Worm (Caenorhabditis elegans) whole organism, L2 larva: ENCODE results near the gene srh-281.

Experiments used
- C34F6.9 ChIP-seq: fragments of 150-350 bp; optimal IDR thresholded peaks from 2 replicates; lab custom pipeline; 2014; ENCODE audit warnings: missing biosample characterization, missing genetic modification characterization
- F13H6.1 ChIP-seq: sonication (generic microtip); optimal IDR thresholded peaks from 2 replicates; lab custom pipeline; 2016; ENCODE audit warnings: missing genetic modification characterization, missing compliant biosample characterization
- R02D3.7 ChIP-seq: fragments of 150-350 bp; optimal IDR thresholded peaks from 2 replicates; lab custom pipeline; 2014; ENCODE audit warnings: missing biosample characterization, missing genetic modification characterization
- Y55F3AM.14 ChIP-seq: fragments of 200-800 bp; sonication (Bioruptor generic); optimal IDR thresholded peaks from 2 replicates; lab custom pipeline; 2018; ENCODE audit warnings: mild to moderate bottlenecking, missing genetic modification characterization, missing compliant biosample characterization
- ZK546.5 ChIP-seq: sonication (generic microtip); optimal IDR thresholded peaks from 2 replicates; lab custom pipeline; 2017; ENCODE audit warnings: missing biosample characterization, missing genetic modification characterization
- alr-1 ChIP-seq: fragments of 150-350 bp; optimal IDR thresholded peaks from 2 replicates; lab custom pipeline; 2014; ENCODE audit warnings: missing biosample characterization, missing genetic modification characterization
- aly-2 ChIP-seq: fragments of 150-350 bp; optimal IDR thresholded peaks from 2 replicates; lab custom pipeline; 2014; ENCODE audit warnings: missing biosample characterization, missing genetic modification characterization
- blmp-1 ChIP-seq: sonication (generic microtip); optimal IDR thresholded peaks from 2 replicates; lab custom pipeline; 2017; ENCODE audit warnings: missing genetic modification characterization, mild to moderate bottlenecking, missing compliant biosample characterization, antibody characterized with exemption, moderate library complexity; ENCODE audit not compliant: insufficient read depth
- ceh-16 ChIP-seq: fragments of 150-350 bp; optimal IDR thresholded peaks from 2 replicates; lab custom pipeline; 2014; ENCODE audit warnings: missing biosample characterization, missing genetic modification characterization
- ceh-82 ChIP-seq: fragments of 150-350 bp; optimal IDR thresholded peaks from 2 replicates; lab custom pipeline; 2014; ENCODE audit warnings: missing biosample characterization, missing genetic modification characterization
- crh-2 ChIP-seq: sonication (generic microtip); optimal IDR thresholded peaks from 2 replicates; lab custom pipeline; 2017; ENCODE audit warnings: missing biosample characterization, missing genetic modification characterization
- dmd-4 ChIP-seq: sonication (generic microtip); optimal IDR thresholded peaks from 2 replicates; lab custom pipeline; 2017; ENCODE audit warnings: missing biosample characterization, missing genetic modification characterization
- egl-27 ChIP-seq: sonication (generic microtip); optimal IDR thresholded peaks from 3 replicates; lab custom pipeline; 2017; ENCODE audit warnings: missing biosample characterization, missing genetic modification reagents, missing genetic modification characterization
- elt-1 ChIP-seq: fragments of 150-350 bp; optimal IDR thresholded peaks from 2 replicates; lab custom pipeline; 2014; ENCODE audit warnings: missing biosample characterization, missing genetic modification characterization
- elt-3 ChIP-seq: sonication (generic microtip); optimal IDR thresholded peaks from 2 replicates; lab custom pipeline; 2017; ENCODE audit warnings: missing biosample characterization, missing genetic modification characterization
- fos-1 ChIP-seq: fragments of 150-350 bp; optimal IDR thresholded peaks from 2 replicates; lab custom pipeline; 2014; ENCODE audit warnings: missing biosample characterization, missing genetic modification characterization
- gmeb-1 ChIP-seq: fragments of 150-350 bp; optimal IDR thresholded peaks from 2 replicates; lab custom pipeline; 2014; ENCODE audit warnings: missing biosample characterization, missing genetic modification characterization
- lin-11 ChIP-seq: fragments of 150-350 bp; sonication (generic microtip); optimal IDR thresholded peaks from 2 replicates; lab custom pipeline; 2014; ENCODE audit warnings: missing biosample characterization, missing genetic modification characterization, inconsistent platforms, mixed read lengths
- lin-39 ChIP-seq: fragments of 150-350 bp; optimal IDR thresholded peaks from 2 replicates; lab custom pipeline; 2014; ENCODE audit warnings: missing biosample characterization, missing genetic modification reagents, missing genetic modification characterization
- lsy-2 ChIP-seq, 2 experiments: fragments of 150-350 bp in 1 of 2; sonication (generic microtip) in 1 of 2; optimal IDR thresholded peaks; 2 replicates each; lab custom pipeline; 2014 to 2017; ENCODE audit warnings: missing biosample characterization in 2 of 2, missing genetic modification characterization in 2 of 2
- mab-5 ChIP-seq: fragments of 150-350 bp; optimal IDR thresholded peaks from 2 replicates; lab custom pipeline; 2014; ENCODE audit warnings: missing biosample characterization, missing genetic modification characterization
- mbf-1 ChIP-seq: sonication (generic microtip); optimal IDR thresholded peaks from 2 replicates; lab custom pipeline; 2017; ENCODE audit warnings: missing biosample characterization, missing genetic modification characterization
- mdl-1 ChIP-seq, 2 experiments: fragments of 150-350 bp in 1 of 2; sonication (generic microtip) in 1 of 2; optimal IDR thresholded peaks; 2 replicates each; lab custom pipeline; 2017; ENCODE audit warnings: missing biosample characterization in 2 of 2, missing genetic modification characterization in 2 of 2
- nhr-10 ChIP-seq: sonication (generic microtip); optimal IDR thresholded peaks from 2 replicates; lab custom pipeline; 2017; ENCODE audit warnings: missing biosample characterization, missing genetic modification characterization
- nhr-21 ChIP-seq: fragments of 150-350 bp; optimal IDR thresholded peaks from 2 replicates; lab custom pipeline; 2014; ENCODE audit warnings: missing biosample characterization, missing genetic modification characterization
- nhr-237 ChIP-seq: fragments of 150-350 bp; optimal IDR thresholded peaks from 2 replicates; lab custom pipeline; 2014; ENCODE audit warnings: missing biosample characterization, missing genetic modification characterization
- nhr-25 ChIP-seq: fragments of 150-350 bp; sonication (generic microtip); optimal IDR thresholded peaks from 3 replicates; lab custom pipeline; 2014; ENCODE audit warnings: missing biosample characterization, missing genetic modification characterization
- nhr-6 ChIP-seq: fragments of 150-350 bp; optimal IDR thresholded peaks from 2 replicates; lab custom pipeline; 2014; ENCODE audit warnings: missing biosample characterization, missing genetic modification characterization
- nhr-77 ChIP-seq: fragments of 150-350 bp; optimal IDR thresholded peaks from 2 replicates; lab custom pipeline; 2014; ENCODE audit warnings: missing biosample characterization, missing genetic modification characterization
- peb-1 ChIP-seq: fragments of 150-350 bp; optimal IDR thresholded peaks from 2 replicates; lab custom pipeline; 2014; ENCODE audit warnings: missing biosample characterization, missing genetic modification characterization
- sem-4 ChIP-seq: fragments of 150-350 bp; optimal IDR thresholded peaks from 2 replicates; lab custom pipeline; 2014; ENCODE audit warnings: missing biosample characterization, missing genetic modification reagents, missing genetic modification characterization
- sma-3 ChIP-seq: sonication (generic microtip); optimal IDR thresholded peaks from 2 replicates; lab custom pipeline; 2016; ENCODE audit warnings: missing genetic modification reagents, missing genetic modification characterization, missing compliant biosample characterization
- sma-9 ChIP-seq, 2 experiments: fragments of 150-350 bp in 1 of 2; sonication (generic microtip) in 1 of 2; optimal IDR thresholded peaks; 2 replicates each; lab custom pipeline; 2014 to 2016; ENCODE audit warnings: missing genetic modification characterization in 2 of 2, mild to moderate bottlenecking in 1 of 2, missing biosample characterization in 1 of 2, missing compliant biosample characterization in 1 of 2, missing genetic modification reagents in 1 of 2, moderate library complexity in 1 of 2
- unc-55 ChIP-seq: fragments of 150-350 bp; sonication (generic microtip); optimal IDR thresholded peaks from 3 replicates; lab custom pipeline; 2014; ENCODE audit warnings: missing biosample characterization, missing genetic modification reagents, missing genetic modification characterization
- unc-62 ChIP-seq: fragments of 150-350 bp; optimal IDR thresholded peaks from 2 replicates; lab custom pipeline; 2014; ENCODE audit warnings: missing biosample characterization, missing genetic modification reagents, missing genetic modification characterization
- ztf-1 ChIP-seq: fragments of 200-800 bp; sonication (Bioruptor generic); conservative IDR thresholded peaks from 2 replicates; pipeline ENCODE4 v1.3.6; 2022; ENCODE audit warnings: missing genetic modification characterization, missing compliant biosample characterization
- ztf-4 ChIP-seq: fragments of 150-350 bp; optimal IDR thresholded peaks from 2 replicates; lab custom pipeline; 2014; ENCODE audit warnings: missing biosample characterization, missing genetic modification characterization

srh-281 gene

ce11 chrV:16148805-16149204 is 41.8 kb upstream of the srh-281 start, which contains the start of gene F10A3.4:
Gene F10A3.4 (plus strand): TSS chrV:16149105.
- TF ChIP-seq R02D3.7 (tag; lab: Kevin White, UChicago), result no peak
- TF ChIP-seq lsy-2 (tag; optimal IDR thresholded peaks at IDR 0.05; lab: Kevin White, UChicago), result no peak
- no peak for TF ChIP-seq dmd-4
- no peak for TF ChIP-seq nhr-77 (tag; lab: Kevin White, UChicago)
- TF ChIP-seq elt-3, result no peak
- no peak for TF ChIP-seq lin-11 (tag; lab: Kevin White, UChicago)
- TF ChIP-seq gmeb-1 (tag; lab: Kevin White, UChicago), result no peak

- TF ChIP-seq ZK546.5 (tag; lab: Kevin White, UChicago) (no peak), ceh-16 (tag; lab: Kevin White, UChicago) (no peak), sma-3 (no peak), lin-39 (no peak), mbf-1 (tag; lab: Kevin White, UChicago) (no peak), F13H6.1 (tag; lab: Kevin White, UChicago) (no peak), mdl-1 (tag; optimal IDR thresholded peaks at IDR 0.05; lab: Kevin White, UChicago) (no peak)
These were observed 37.2 kb upstream of the srh-281 start, which contains the start of gene str-254 for ce11 chrV:16153375-16153774. Gene str-254 (minus strand): TSS chrV:16153475.

- TF ChIP-seq ztf-1 (no peak), egl-27 (tag; lab: Kevin White, UChicago) (no peak), peb-1 (tag; lab: Kevin White, UChicago) (no peak), crh-2 (tag; lab: Kevin White, UChicago) (no peak), ZK546.5 (tag; lab: Kevin White, UChicago) (no peak), alr-1 (no peak), nhr-237 (tag; lab: Kevin White, UChicago) (no peak), mab-5 (tag; lab: Kevin White, UChicago) (no peak), ztf-4 (tag; lab: Kevin White, UChicago) (no peak), ceh-82 (tag; lab: Kevin White, UChicago) (no peak), unc-62 (GFP tag; lab: Kevin White, UChicago) (no peak), nhr-25 (tag; lab: Kevin White, UChicago) (no peak), blmp-1 (no peak), Y55F3AM.14 (no peak), nhr-77 (tag; lab: Kevin White, UChicago) (no peak), sma-3 (no peak), nhr-21 (tag; lab: Kevin White, UChicago) (no peak), nhr-10 (no peak), elt-1 (tag; lab: Kevin White, UChicago) (no peak)
These were observed 35.5 kb upstream of the srh-281 start, which contains the start of gene str-97 for ce11 chrV:16155111-16155510. Gene str-97 (minus strand): TSS chrV:16155211.

ce11 chrV:16158391-16158790 is 32.2 kb upstream of the srh-281 start, which contains the start of gene str-99:
Gene str-99 (minus strand): TSS chrV:16158491.
- no peak for TF ChIP-seq ztf-4 (tag; lab: Kevin White, UChicago)
- TF ChIP-seq sem-4 (tag; lab: Kevin White, UChicago), result no peak
- TF ChIP-seq nhr-21 (tag; lab: Kevin White, UChicago), result no peak
- no peak for TF ChIP-seq unc-55 (GFP tag; lab: Kevin White, UChicago)
- no peak for TF ChIP-seq aly-2 (tag; lab: Kevin White, UChicago)
- TF ChIP-seq R02D3.7 (tag; lab: Kevin White, UChicago), result no peak
- TF ChIP-seq mab-5 (tag; lab: Kevin White, UChicago), result no peak
- no peak for TF ChIP-seq blmp-1
- no peak for TF ChIP-seq egl-27 (tag; lab: Kevin White, UChicago)
- no peak for TF ChIP-seq crh-2 (tag; lab: Kevin White, UChicago)
- TF ChIP-seq sma-9 (GFP tag; optimal IDR thresholded peaks at IDR 0.05; lab: Kevin White, UChicago), result no peak
- no peak for TF ChIP-seq sma-9 (tag; optimal IDR thresholded peaks at IDR 0.05; lab: Kevin White, UChicago)
- TF ChIP-seq ztf-1, result no peak
- TF ChIP-seq alr-1, result no peak
- no peak for TF ChIP-seq fos-1 (tag; lab: Kevin White, UChicago)
- TF ChIP-seq mdl-1 (tag; optimal IDR thresholded peaks at IDR 0.05; lab: Kevin White, UChicago), result no peak
- no peak for TF ChIP-seq C34F6.9 (tag; lab: Kevin White, UChicago)
- no peak for TF ChIP-seq nhr-6 (tag; lab: Kevin White, UChicago)
